Fruit fly (Drosophila melanogaster): ENCODE results near the gene CG13893.

DNA sequence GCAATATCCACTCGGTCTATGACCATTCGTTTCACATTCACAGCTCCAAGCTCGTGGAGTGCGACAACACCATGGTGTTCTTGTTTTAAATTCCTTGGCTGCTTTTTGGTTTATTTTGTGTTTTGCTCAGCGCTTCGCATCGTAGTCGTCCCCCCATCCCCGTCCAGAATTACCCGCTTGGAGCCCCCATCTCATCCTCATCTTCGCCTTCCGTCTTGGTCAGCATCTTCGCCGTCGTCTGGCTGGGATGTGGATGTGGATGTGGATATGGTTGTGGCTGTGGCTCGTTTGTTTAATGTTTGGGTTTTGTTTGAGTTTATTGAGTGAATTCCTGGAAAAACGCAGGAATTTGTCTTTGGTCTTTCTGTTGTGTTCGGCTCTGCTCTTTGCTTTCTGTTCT is 5.4 kb upstream of the CG13893 start:
- TF ChIP-seq Clk (GFP tag; optimal IDR thresholded peaks at IDR 0.05) (no peak), kay (GFP tag; ENCODE audit: borderline replicate concordance) (no peak), Crg-1 (GFP tag; optimal IDR thresholded peaks at IDR 0.05) (no peak), CG1620 (GFP tag; optimal IDR thresholded peaks at IDR 0.05) (no peak), toe (GFP tag; optimal IDR thresholded peaks at IDR 0.05) (no peak), CG7101 (tag; optimal IDR thresholded peaks at IDR 0.05) (no peak)

Measured in whole organism, adult.